Worm (Caenorhabditis elegans) whole organism, L2 larva: ENCODE results near the gene Y40B10B.1.

Source experiments
- C34F6.9 ChIP-seq: fragments of 150-350 bp; optimal IDR thresholded peaks from 2 replicates; lab custom pipeline; 2014; ENCODE audit warnings: missing biosample characterization, missing genetic modification characterization
- aly-2 ChIP-seq: fragments of 150-350 bp; optimal IDR thresholded peaks from 2 replicates; lab custom pipeline; 2014; ENCODE audit warnings: missing biosample characterization, missing genetic modification characterization
- ceh-16 ChIP-seq: fragments of 150-350 bp; optimal IDR thresholded peaks from 2 replicates; lab custom pipeline; 2014; ENCODE audit warnings: missing biosample characterization, missing genetic modification characterization
- ceh-82 ChIP-seq: fragments of 150-350 bp; optimal IDR thresholded peaks from 2 replicates; lab custom pipeline; 2014; ENCODE audit warnings: missing biosample characterization, missing genetic modification characterization
- nhr-237 ChIP-seq: fragments of 150-350 bp; optimal IDR thresholded peaks from 2 replicates; lab custom pipeline; 2014; ENCODE audit warnings: missing biosample characterization, missing genetic modification characterization
- sma-3 ChIP-seq: sonication (generic microtip); optimal IDR thresholded peaks from 2 replicates; lab custom pipeline; 2016; ENCODE audit warnings: missing genetic modification reagents, missing genetic modification characterization, missing compliant biosample characterization
- unc-55 ChIP-seq: fragments of 150-350 bp; sonication (generic microtip); optimal IDR thresholded peaks from 3 replicates; lab custom pipeline; 2014; ENCODE audit warnings: missing biosample characterization, missing genetic modification reagents, missing genetic modification characterization

DNA sequence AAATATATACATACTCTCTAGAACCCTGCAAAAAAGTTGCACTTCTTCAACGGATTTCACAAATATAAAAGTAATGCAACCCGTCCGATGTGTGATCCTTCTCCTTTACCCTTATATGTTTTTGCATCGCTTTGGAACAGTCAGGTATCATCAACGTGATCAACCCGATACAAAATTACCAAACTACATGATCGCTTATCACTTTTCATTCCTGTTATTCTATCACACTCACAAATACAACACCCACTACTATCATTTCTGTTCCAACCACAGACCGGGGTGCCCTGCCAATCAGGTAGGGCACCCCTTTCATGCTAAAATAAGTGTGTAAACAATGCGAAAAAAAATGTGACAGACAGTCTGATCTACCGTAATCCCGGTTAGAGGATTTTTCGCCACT is 5.6 kb upstream of the Y40B10B.1 start:
- no peak for TF ChIP-seq ceh-16 (tag; lab: Kevin White, UChicago)
- TF ChIP-seq sma-3: no peak
- TF ChIP-seq ceh-82 (tag; lab: Kevin White, UChicago): no peak
- TF ChIP-seq aly-2 (tag; lab: Kevin White, UChicago): no peak
- no peak for TF ChIP-seq unc-55 (GFP tag; lab: Kevin White, UChicago)
- no peak for TF ChIP-seq C34F6.9
- TF ChIP-seq nhr-237 (tag; lab: Kevin White, UChicago): no peak
